Worm (Caenorhabditis elegans) whole organism, L2 larva: ENCODE measurements around the gene tag-276.
A peak's percentile ranks its signal among the peaks of the same experiment; 100 is the strongest.

ENCODE experiments used
- C34F6.9 ChIP-seq: fragments of 150-350 bp; optimal IDR thresholded peaks from 2 replicates; lab custom pipeline; 2014; ENCODE audit warnings: missing biosample characterization, missing genetic modification characterization
- F13H6.1 ChIP-seq: sonication (generic microtip); optimal IDR thresholded peaks from 2 replicates; lab custom pipeline; 2016; ENCODE audit warnings: missing genetic modification characterization, missing compliant biosample characterization
- R02D3.7 ChIP-seq: fragments of 150-350 bp; optimal IDR thresholded peaks from 2 replicates; lab custom pipeline; 2014; ENCODE audit warnings: missing biosample characterization, missing genetic modification characterization
- Y55F3AM.14 ChIP-seq: fragments of 200-800 bp; sonication (Bioruptor generic); optimal IDR thresholded peaks from 2 replicates; lab custom pipeline; 2018; ENCODE audit warnings: mild to moderate bottlenecking, missing genetic modification characterization, missing compliant biosample characterization
- alr-1 ChIP-seq: fragments of 150-350 bp; optimal IDR thresholded peaks from 2 replicates; lab custom pipeline; 2014; ENCODE audit warnings: missing biosample characterization, missing genetic modification characterization
- aly-2 ChIP-seq: fragments of 150-350 bp; optimal IDR thresholded peaks from 2 replicates; lab custom pipeline; 2014; ENCODE audit warnings: missing biosample characterization, missing genetic modification characterization
- ama-1 ChIP-seq: fragments of 150-350 bp; optimal IDR thresholded peaks from 2 replicates; lab custom pipeline; 2018; ENCODE audit warnings: inconsistent platforms
- blmp-1 ChIP-seq: sonication (generic microtip); optimal IDR thresholded peaks from 2 replicates; lab custom pipeline; 2017; ENCODE audit warnings: missing genetic modification characterization, mild to moderate bottlenecking, missing compliant biosample characterization, antibody characterized with exemption, moderate library complexity; ENCODE audit not compliant: insufficient read depth
- ceh-16 ChIP-seq: fragments of 150-350 bp; optimal IDR thresholded peaks from 2 replicates; lab custom pipeline; 2014; ENCODE audit warnings: missing biosample characterization, missing genetic modification characterization
- ceh-82 ChIP-seq: fragments of 150-350 bp; optimal IDR thresholded peaks from 2 replicates; lab custom pipeline; 2014; ENCODE audit warnings: missing biosample characterization, missing genetic modification characterization
- crh-2 ChIP-seq: sonication (generic microtip); optimal IDR thresholded peaks from 2 replicates; lab custom pipeline; 2017; ENCODE audit warnings: missing biosample characterization, missing genetic modification characterization
- dmd-4 ChIP-seq: sonication (generic microtip); optimal IDR thresholded peaks from 2 replicates; lab custom pipeline; 2017; ENCODE audit warnings: missing biosample characterization, missing genetic modification characterization
- egl-27 ChIP-seq: sonication (generic microtip); optimal IDR thresholded peaks from 3 replicates; lab custom pipeline; 2017; ENCODE audit warnings: missing biosample characterization, missing genetic modification reagents, missing genetic modification characterization
- elt-3 ChIP-seq: sonication (generic microtip); optimal IDR thresholded peaks from 2 replicates; lab custom pipeline; 2017; ENCODE audit warnings: missing biosample characterization, missing genetic modification characterization
- fos-1 ChIP-seq: fragments of 150-350 bp; optimal IDR thresholded peaks from 2 replicates; lab custom pipeline; 2014; ENCODE audit warnings: missing biosample characterization, missing genetic modification characterization
- gmeb-1 ChIP-seq: fragments of 150-350 bp; optimal IDR thresholded peaks from 2 replicates; lab custom pipeline; 2014; ENCODE audit warnings: missing biosample characterization, missing genetic modification characterization
- lin-11 ChIP-seq: fragments of 150-350 bp; sonication (generic microtip); optimal IDR thresholded peaks from 2 replicates; lab custom pipeline; 2014; ENCODE audit warnings: missing biosample characterization, missing genetic modification characterization, inconsistent platforms, mixed read lengths
- lin-13 ChIP-seq: fragments of 150-350 bp; optimal IDR thresholded peaks from 2 replicates; lab custom pipeline; 2014; ENCODE audit warnings: missing biosample characterization, missing genetic modification reagents, missing genetic modification characterization
- lsy-2 ChIP-seq, 2 experiments: fragments of 150-350 bp in 1 of 2; sonication (generic microtip) in 1 of 2; optimal IDR thresholded peaks; 2 replicates each; lab custom pipeline; 2014 to 2017; ENCODE audit warnings: missing biosample characterization in 2 of 2, missing genetic modification characterization in 2 of 2
- mab-5 ChIP-seq: fragments of 150-350 bp; optimal IDR thresholded peaks from 2 replicates; lab custom pipeline; 2014; ENCODE audit warnings: missing biosample characterization, missing genetic modification characterization
- mbf-1 ChIP-seq: sonication (generic microtip); optimal IDR thresholded peaks from 2 replicates; lab custom pipeline; 2017; ENCODE audit warnings: missing biosample characterization, missing genetic modification characterization
- mdl-1 ChIP-seq, 2 experiments: fragments of 150-350 bp in 1 of 2; sonication (generic microtip) in 1 of 2; optimal IDR thresholded peaks; 2 replicates each; lab custom pipeline; 2017; ENCODE audit warnings: missing biosample characterization in 2 of 2, missing genetic modification characterization in 2 of 2
- nhr-10 ChIP-seq: sonication (generic microtip); optimal IDR thresholded peaks from 2 replicates; lab custom pipeline; 2017; ENCODE audit warnings: missing biosample characterization, missing genetic modification characterization
- nhr-11 ChIP-seq: fragments of 150-350 bp; optimal IDR thresholded peaks from 2 replicates; lab custom pipeline; 2014; ENCODE audit warnings: missing biosample characterization, missing genetic modification characterization
- nhr-129 ChIP-seq: fragments of 150-350 bp; optimal IDR thresholded peaks from 2 replicates; lab custom pipeline; 2014; ENCODE audit warnings: missing biosample characterization, missing genetic modification characterization
- nhr-21 ChIP-seq: fragments of 150-350 bp; optimal IDR thresholded peaks from 2 replicates; lab custom pipeline; 2014; ENCODE audit warnings: missing biosample characterization, missing genetic modification characterization
- nhr-25 ChIP-seq: fragments of 150-350 bp; sonication (generic microtip); optimal IDR thresholded peaks from 3 replicates; lab custom pipeline; 2014; ENCODE audit warnings: missing biosample characterization, missing genetic modification characterization
- peb-1 ChIP-seq: fragments of 150-350 bp; optimal IDR thresholded peaks from 2 replicates; lab custom pipeline; 2014; ENCODE audit warnings: missing biosample characterization, missing genetic modification characterization
- sem-4 ChIP-seq: fragments of 150-350 bp; optimal IDR thresholded peaks from 2 replicates; lab custom pipeline; 2014; ENCODE audit warnings: missing biosample characterization, missing genetic modification reagents, missing genetic modification characterization
- skn-1 ChIP-seq: sonication (generic microtip); optimal IDR thresholded peaks from 2 replicates; lab custom pipeline; 2017; ENCODE audit warnings: missing biosample characterization, missing genetic modification characterization
- sma-3 ChIP-seq: sonication (generic microtip); optimal IDR thresholded peaks from 2 replicates; lab custom pipeline; 2016; ENCODE audit warnings: missing genetic modification reagents, missing genetic modification characterization, missing compliant biosample characterization
- sma-9 ChIP-seq, 2 experiments: fragments of 150-350 bp in 1 of 2; sonication (generic microtip) in 1 of 2; optimal IDR thresholded peaks; 2 replicates each; lab custom pipeline; 2014 to 2016; ENCODE audit warnings: missing genetic modification characterization in 2 of 2, mild to moderate bottlenecking in 1 of 2, missing biosample characterization in 1 of 2, missing compliant biosample characterization in 1 of 2, missing genetic modification reagents in 1 of 2, moderate library complexity in 1 of 2
- snpc-4 ChIP-seq: fragments of 150-350 bp; optimal IDR thresholded peaks from 2 replicates; lab custom pipeline; 2014; ENCODE audit warnings: missing biosample characterization, missing genetic modification characterization
- unc-39 ChIP-seq: fragments of 150-350 bp; optimal IDR thresholded peaks from 2 replicates; lab custom pipeline; 2014; ENCODE audit warnings: missing biosample characterization, missing genetic modification characterization
- unc-55 ChIP-seq: fragments of 150-350 bp; sonication (generic microtip); optimal IDR thresholded peaks from 3 replicates; lab custom pipeline; 2014; ENCODE audit warnings: missing biosample characterization, missing genetic modification reagents, missing genetic modification characterization
- zag-1 ChIP-seq: fragments of 150-350 bp; optimal IDR thresholded peaks from 2 replicates; lab custom pipeline; 2014; ENCODE audit warnings: missing biosample characterization, missing genetic modification characterization
- ztf-1 ChIP-seq: fragments of 200-800 bp; sonication (Bioruptor generic); conservative IDR thresholded peaks from 2 replicates; pipeline ENCODE4 v1.3.6; 2022; ENCODE audit warnings: missing genetic modification characterization, missing compliant biosample characterization
- ztf-4 ChIP-seq: fragments of 150-350 bp; optimal IDR thresholded peaks from 2 replicates; lab custom pipeline; 2014; ENCODE audit warnings: missing biosample characterization, missing genetic modification characterization

tag-276 gene

ce11 chrII:12222524-12222923 is 26.4 kb downstream of the tag-276 start:
- TF ChIP-seq nhr-10 = no peak
- TF ChIP-seq mdl-1 (tag; optimal IDR thresholded peaks at IDR 0.05; lab: Kevin White, UChicago) = peak; percentile 53 to 57
- peak; percentile 93 for TF ChIP-seq nhr-129 (tag; lab: Kevin White, UChicago)
- TF ChIP-seq ceh-82 (tag; lab: Kevin White, UChicago) = peak; percentile 31
- TF ChIP-seq lin-11 (tag; lab: Kevin White, UChicago) = peak; percentile 66
- peak; percentile 79 for TF ChIP-seq fos-1
- no peak for TF ChIP-seq R02D3.7 (tag; lab: Kevin White, UChicago)
- peak; percentile 37 for TF ChIP-seq egl-27 (tag; lab: Kevin White, UChicago)
- peak; percentile 34 for TF ChIP-seq Y55F3AM.14
- TF ChIP-seq blmp-1 (tag; lab: Kevin White, UChicago) = peak; percentile 62
- peak; percentile 54 for TF ChIP-seq gmeb-1 (tag; lab: Kevin White, UChicago)
- TF ChIP-seq sma-9 (GFP tag; optimal IDR thresholded peaks at IDR 0.05; lab: Kevin White, UChicago) = peak; percentile 42
- no peak for TF ChIP-seq sma-9 (tag; optimal IDR thresholded peaks at IDR 0.05; lab: Kevin White, UChicago)
- TF ChIP-seq ceh-16 (tag; lab: Kevin White, UChicago) = no peak
- TF ChIP-seq nhr-25 = peak; percentile 62
- peak; percentile 47 for TF ChIP-seq sem-4 (tag; lab: Kevin White, UChicago)
- peak; percentile 92 for TF ChIP-seq snpc-4 (tag; lab: Kevin White, UChicago)
- peak; percentile 77 for TF ChIP-seq sma-3 (GFP tag; lab: Kevin White, UChicago)
- no peak for TF ChIP-seq dmd-4 (tag; lab: Kevin White, UChicago)
- peak; percentile 68 for TF ChIP-seq mab-5 (tag; lab: Kevin White, UChicago)
- TF ChIP-seq zag-1 (tag; lab: Kevin White, UChicago) = peak; percentile 57
- peak; percentile 57 for TF ChIP-seq nhr-21 (tag; lab: Kevin White, UChicago)
- TF ChIP-seq C34F6.9 (tag; lab: Kevin White, UChicago) = peak; percentile 86
- TF ChIP-seq crh-2 (tag; lab: Kevin White, UChicago) = peak; percentile 83
- no peak for TF ChIP-seq aly-2 (tag; lab: Kevin White, UChicago)
- TF ChIP-seq peb-1 (tag; lab: Kevin White, UChicago) = no peak
- peak; percentile 91 for TF ChIP-seq F13H6.1
- peak; percentile 72 for TF ChIP-seq unc-55 (GFP tag; lab: Kevin White, UChicago)
- peak; percentile 5 for TF ChIP-seq ztf-4
- TF ChIP-seq lin-13 (GFP tag; lab: Kevin White, UChicago) = peak; percentile 79
- TF ChIP-seq ztf-1 (GFP tag; lab: Robert Waterston, UW) = no peak
- peak; percentile 40 to 73 for TF ChIP-seq lsy-2 (tag; optimal IDR thresholded peaks at IDR 0.05; lab: Kevin White, UChicago)

- TF ChIP-seq peb-1 (tag; lab: Kevin White, UChicago) (no peak), elt-3 (tag; lab: Kevin White, UChicago) (no peak), blmp-1 (tag; lab: Kevin White, UChicago) (no peak), alr-1 (tag; lab: Kevin White, UChicago) (no peak), lin-13 (GFP tag; lab: Kevin White, UChicago) (no peak), ztf-4 (no peak), Y55F3AM.14 (no peak), ama-1 (lab: Kevin White, UChicago) (no peak), lin-11 (tag; lab: Kevin White, UChicago) (no peak), mdl-1 (tag; optimal IDR thresholded peaks at IDR 0.05; lab: Kevin White, UChicago) (no peak), nhr-11 (no peak), gmeb-1 (tag; lab: Kevin White, UChicago) (no peak), zag-1 (tag; lab: Kevin White, UChicago) (no peak), nhr-129 (tag; lab: Kevin White, UChicago) (no peak)
- TF ChIP-seq, all 48 proteins: peak for 0
Measured at ce11 chrII:12214562-12214961, 34.4 kb downstream of the tag-276 start.

- TF ChIP-seq F13H6.1 (no peak), mdl-1 (tag; optimal IDR thresholded peaks at IDR 0.05; lab: Kevin White, UChicago) (no peak), mbf-1 (tag; lab: Kevin White, UChicago) (no peak), zag-1 (tag; lab: Kevin White, UChicago) (no peak), unc-39 (tag; lab: Kevin White, UChicago) (no peak), elt-3 (tag; lab: Kevin White, UChicago) (no peak), C34F6.9 (tag; lab: Kevin White, UChicago) (no peak), skn-1 (no peak), snpc-4 (tag; lab: Kevin White, UChicago) (no peak)
Measured at ce11 chrII:12211652-12212245, 37.2 kb downstream of the tag-276 start.
